Fruit fly (Drosophila melanogaster) whole organism, embryonic: Measurements from ENCODE around the gene Fbxl4.

ENCODE experiments used
- Aef1 ChIP-seq: fragments of 200-800 bp; sonication (Bioruptor generic); IDR thresholded peaks from 3 replicates; pipeline ENCODE4 v1.3.6; 2022; ENCODE audit warnings: missing biosample characterization, missing genetic modification characterization
- CG10462 ChIP-seq: fragments of 200-800 bp; sonication (Bioruptor generic); optimal IDR thresholded peaks from 2 replicates; lab custom pipeline; 2016; ENCODE audit warnings: missing biosample characterization, missing genetic modification characterization
- CG10565 ChIP-seq: fragments of 200-800 bp; sonication (Bioruptor generic); optimal IDR thresholded peaks from 3 replicates; lab custom pipeline; 2016; ENCODE audit warnings: missing biosample characterization, mild to moderate bottlenecking, missing genetic modification characterization
- CG10959 ChIP-seq: fragments of 200-800 bp; sonication (Bioruptor generic); IDR thresholded peaks from 2 replicates; pipeline ENCODE4 v1.3.6; 2022; ENCODE audit warnings: missing biosample characterization, missing genetic modification characterization
- CG12155 ChIP-seq: fragments of 200-800 bp; sonication (Bioruptor generic); optimal IDR thresholded peaks from 3 replicates; lab custom pipeline; 2016; ENCODE audit warnings: missing biosample characterization, missing genetic modification characterization
- CG1233 ChIP-seq: fragments of 200-800 bp; sonication (Bioruptor generic); optimal IDR thresholded peaks from 4 replicates; lab custom pipeline; 2018; ENCODE audit warnings: missing biosample characterization, mild to moderate bottlenecking, missing genetic modification characterization
- CG13296 ChIP-seq: fragments of 200-800 bp; sonication (Bioruptor generic); optimal IDR thresholded peaks from 3 replicates; lab custom pipeline; 2018; ENCODE audit warnings: missing biosample characterization, mild to moderate bottlenecking, missing genetic modification characterization
- CG14050 ChIP-seq: fragments of 200-800 bp; sonication (Bioruptor generic); IDR thresholded peaks from 3 replicates; pipeline ENCODE4 v1.3.6; 2022; ENCODE audit warnings: missing biosample characterization, missing genetic modification characterization
- CG15073 ChIP-seq: fragments of 200-800 bp; sonication (Bioruptor generic); optimal IDR thresholded peaks from 2 replicates; lab custom pipeline; 2016; ENCODE audit warnings: missing biosample characterization, missing genetic modification characterization
- CG15601 ChIP-seq: fragments of 200-800 bp; sonication (Bioruptor generic); optimal IDR thresholded peaks from 3 replicates; lab custom pipeline; 2019; ENCODE audit warnings: missing biosample characterization, mild to moderate bottlenecking, missing genetic modification characterization, moderate library complexity
- CG1603 ChIP-seq: fragments of 200-800 bp; sonication (Bioruptor generic); optimal IDR thresholded peaks from 2 replicates; lab custom pipeline; 2019; ENCODE audit warnings: missing biosample characterization, mild to moderate bottlenecking, missing genetic modification characterization, moderate library complexity
- CG18764 ChIP-seq: fragments of 200-800 bp; sonication (Bioruptor generic); optimal IDR thresholded peaks from 3 replicates; lab custom pipeline; 2016; ENCODE audit warnings: missing biosample characterization, missing genetic modification characterization
- CG2129 ChIP-seq: fragments of 200-800 bp; sonication (Bioruptor generic); IDR thresholded peaks from 2 replicates; pipeline ENCODE4 v1.3.6; 2022; ENCODE audit warnings: missing biosample characterization, missing genetic modification characterization; ENCODE audit not compliant: partially characterized antibody
- CG2199 ChIP-seq: fragments of 200-800 bp; sonication (Bioruptor generic); IDR thresholded peaks from 3 replicates; pipeline ENCODE4 v1.3.6; 2022; ENCODE audit warnings: missing biosample characterization, missing genetic modification characterization
- CG2712 ChIP-seq: fragments of 200-800 bp; optimal IDR thresholded peaks from 3 replicates; lab custom pipeline; 2019; ENCODE audit warnings: missing biosample characterization, mild to moderate bottlenecking, missing genetic modification characterization, moderate library complexity
- CG2875 ChIP-seq: fragments of 200-800 bp; sonication (Bioruptor generic); optimal IDR thresholded peaks from 2 replicates; lab custom pipeline; 2017; ENCODE audit warnings: missing biosample characterization, mild to moderate bottlenecking, missing genetic modification characterization, missing genetic modification reagents
- CG4360 ChIP-seq: fragments of 200-800 bp; sonication (Bioruptor generic); IDR thresholded peaks from 2 replicates; pipeline ENCODE4 v1.3.6; 2022; ENCODE audit warnings: missing biosample characterization, missing genetic modification characterization
- CG7928 ChIP-seq: fragments of 200-800 bp; sonication (Bioruptor generic); optimal IDR thresholded peaks from 2 replicates; lab custom pipeline; 2017; ENCODE audit warnings: missing biosample characterization, mild to moderate bottlenecking, missing genetic modification characterization
- CG8944 ChIP-seq: fragments of 200-800 bp; sonication (Bioruptor generic); optimal IDR thresholded peaks from 3 replicates; lab custom pipeline; 2016; ENCODE audit warnings: missing biosample characterization, missing genetic modification characterization
- E2f2 ChIP-seq: fragments of 200-800 bp; sonication (Bioruptor generic); IDR thresholded peaks from 2 replicates; pipeline ENCODE4 v1.3.6; 2022; ENCODE audit warnings: missing biosample characterization, missing genetic modification characterization
- HLH4C ChIP-seq: fragments of 200-800 bp; sonication (Bioruptor generic); IDR thresholded peaks from 3 replicates; pipeline ENCODE4 v1.3.6; 2022; ENCODE audit warnings: missing biosample characterization, missing genetic modification characterization; ENCODE audit not compliant: partially characterized antibody
- Kr ChIP-seq: fragments of 200-800 bp; sonication (Bioruptor generic); optimal IDR thresholded peaks from 2 replicates; lab custom pipeline; 2017; ENCODE audit warnings: missing biosample characterization, mild to moderate bottlenecking, missing genetic modification characterization
- MESR4 ChIP-seq: fragments of 200-800 bp; sonication (Bioruptor generic); optimal IDR thresholded peaks from 2 replicates; lab custom pipeline; 2018; ENCODE audit warnings: missing biosample characterization, mild to moderate bottlenecking, missing genetic modification characterization, moderate library complexity
- NC2α ChIP-seq: fragments of 200-800 bp; sonication (Bioruptor generic); optimal IDR thresholded peaks from 2 replicates; lab custom pipeline; 2016; ENCODE audit warnings: missing biosample characterization, missing genetic modification characterization
- NK7.1 ChIP-seq: fragments of 200-800 bp; sonication (Bioruptor generic); optimal IDR thresholded peaks from 3 replicates; lab custom pipeline; 2016; ENCODE audit warnings: missing biosample characterization, missing genetic modification characterization
- Nf-YC ChIP-seq: fragments of 200-800 bp; optimal IDR thresholded peaks from 3 replicates; lab custom pipeline; 2019; ENCODE audit warnings: missing biosample characterization, mild to moderate bottlenecking, missing genetic modification characterization, moderate library complexity
- Oli ChIP-seq: fragments of 200-800 bp; sonication (Bioruptor generic); optimal IDR thresholded peaks from 2 replicates; lab custom pipeline; 2018; ENCODE audit warnings: missing biosample characterization, mild to moderate bottlenecking, missing genetic modification characterization, moderate library complexity
- Sin3A ChIP-seq: fragments of >200 bp; optimal IDR thresholded peaks from 2 replicates; lab custom pipeline; 2018
- Trl ChIP-seq, 3 experiments: fragments of >200 bp in 2 of 3; fragments of 200-800 bp in 1 of 3; sonication (Bioruptor generic) in 1 of 3; optimal IDR thresholded peaks; 2 replicates in 1 of 3; 3 replicates in 2 of 3; lab custom pipeline; 2016 to 2017; ENCODE audit warnings: missing biosample characterization in 1 of 3, missing genetic modification characterization in 1 of 3
- ab ChIP-seq: fragments of 200-800 bp; sonication (Bioruptor generic); optimal IDR thresholded peaks from 2 replicates; lab custom pipeline; 2016; ENCODE audit warnings: missing biosample characterization, missing genetic modification characterization
- ac ChIP-seq: fragments of 200-800 bp; sonication (Bioruptor generic); optimal IDR thresholded peaks from 3 replicates; lab custom pipeline; 2017; ENCODE audit warnings: missing biosample characterization, mild to moderate bottlenecking, missing genetic modification characterization
- ato ChIP-seq: fragments of 200-800 bp; sonication (Bioruptor generic); IDR thresholded peaks from 2 replicates; pipeline ENCODE4 v1.3.6; 2022; ENCODE audit warnings: missing biosample characterization, missing genetic modification characterization; ENCODE audit not compliant: partially characterized antibody
- bcd ChIP-seq: fragments of 200-800 bp; sonication (Bioruptor generic); optimal IDR thresholded peaks from 2 replicates; lab custom pipeline; 2017; ENCODE audit warnings: missing biosample characterization, mild to moderate bottlenecking, missing genetic modification characterization
- bsh ChIP-seq, 2 experiments: fragments of 200-800 bp; sonication (Bioruptor generic); optimal IDR thresholded peaks; 2 replicates each; lab custom pipeline; 2017 to 2018; ENCODE audit warnings: mild to moderate bottlenecking in 2 of 2, missing biosample characterization in 2 of 2, missing genetic modification characterization in 2 of 2, moderate library complexity in 1 of 2
- cad ChIP-seq: fragments of >200 bp; optimal IDR thresholded peaks from 2 replicates; lab custom pipeline; 2017; ENCODE audit warnings: missing biosample characterization, missing genetic modification characterization
- dmrt11E ChIP-seq: fragments of 200-800 bp; sonication (Bioruptor generic); optimal IDR thresholded peaks from 3 replicates; lab custom pipeline; 2018; ENCODE audit warnings: missing biosample characterization, mild to moderate bottlenecking, missing genetic modification characterization, moderate library complexity
- grau ChIP-seq: fragments of 200-800 bp; optimal IDR thresholded peaks from 3 replicates; lab custom pipeline; 2019; ENCODE audit warnings: missing biosample characterization, mild to moderate bottlenecking, missing genetic modification characterization, moderate library complexity
- gsb ChIP-seq: fragments of 200-800 bp; sonication (Bioruptor generic); IDR thresholded peaks from 2 replicates; pipeline ENCODE4 v1.3.6; 2022; ENCODE audit warnings: missing biosample characterization, missing genetic modification characterization
- h ChIP-seq: fragments of >200 bp; optimal IDR thresholded peaks from 2 replicates; lab custom pipeline; 2017
- hkb ChIP-seq, 2 experiments: fragments of 200-800 bp in 1 of 2; fragments of >200 bp in 1 of 2; sonication (Bioruptor generic) in 1 of 2; IDR thresholded peaks in 1 of 2; optimal IDR thresholded peaks in 1 of 2; 2 replicates each; pipeline versions ENCODE4 v1.3.6 to Lab custom; 2017 to 2022; ENCODE audit warnings: missing biosample characterization in 1 of 2, missing genetic modification characterization in 1 of 2
- kah ChIP-seq: fragments of 200-800 bp; sonication (Bioruptor generic); optimal IDR thresholded peaks from 2 replicates; lab custom pipeline; 2018; ENCODE audit warnings: missing biosample characterization, mild to moderate bottlenecking, missing genetic modification characterization
- nerfin-1 ChIP-seq: fragments of 200-800 bp; sonication (Bioruptor generic); optimal IDR thresholded peaks from 3 replicates; lab custom pipeline; 2019; ENCODE audit warnings: missing biosample characterization, mild to moderate bottlenecking, missing genetic modification characterization, moderate library complexity
- pho ChIP-seq: fragments of 200-800 bp; sonication (Bioruptor generic); optimal IDR thresholded peaks from 2 replicates; lab custom pipeline; 2016; ENCODE audit warnings: missing biosample characterization, missing genetic modification characterization
- row ChIP-seq: fragments of 200-800 bp; sonication (Bioruptor generic); IDR thresholded peaks from 3 replicates; pipeline ENCODE4 v1.3.6; 2022; ENCODE audit warnings: missing biosample characterization, missing genetic modification characterization
- salm ChIP-seq: fragments of 200-800 bp; sonication (Bioruptor generic); optimal IDR thresholded peaks from 2 replicates; lab custom pipeline; 2018; ENCODE audit warnings: missing biosample characterization, mild to moderate bottlenecking, missing genetic modification characterization
- sens ChIP-seq: fragments of 200-800 bp; sonication (Bioruptor generic); peaks from one replicate; lab custom pipeline; 2016; ENCODE audit warnings: missing biosample characterization, missing genetic modification characterization
- so ChIP-seq: fragments of 200-800 bp; sonication (Bioruptor generic); IDR thresholded peaks from 3 replicates; pipeline ENCODE4 v1.3.6; 2022; ENCODE audit warnings: missing biosample characterization, missing genetic modification characterization
- tap ChIP-seq: fragments of 200-800 bp; optimal IDR thresholded peaks from 3 replicates; lab custom pipeline; 2019; ENCODE audit warnings: missing biosample characterization, mild to moderate bottlenecking, missing genetic modification characterization, moderate library complexity
- unpg ChIP-seq: fragments of 200-800 bp; sonication (Bioruptor generic); optimal IDR thresholded peaks from 3 replicates; lab custom pipeline; 2018; ENCODE audit warnings: missing biosample characterization, mild to moderate bottlenecking, missing genetic modification characterization, moderate library complexity
- wor ChIP-seq: fragments of 200-800 bp; sonication (Bioruptor generic); IDR thresholded peaks from 2 replicates; pipeline ENCODE4 v1.3.6; 2022; ENCODE audit warnings: missing biosample characterization, missing genetic modification characterization
- yki ChIP-seq: fragments of >200 bp; optimal IDR thresholded peaks from 3 replicates; lab custom pipeline; 2018

The Fbxl4 gene

dm6 chrX:14218045-14218483, 19.7 kb downstream of the Fbxl4 start (continued):
- TF ChIP-seq grau (tag; lab: Kevin White, UChicago), result peak; percentile 89
- no peak for TF ChIP-seq cad (GFP tag; lab: Kevin White, UChicago)
- peak; percentile 28 for TF ChIP-seq CG10565 (GFP tag; lab: Kevin White, UChicago)
- peak; percentile 84 for TF ChIP-seq CG13296 (GFP tag; lab: Kevin White, UChicago)
- peak; percentile 84 for TF ChIP-seq Aef1 (GFP tag; lab: Robert Waterston, UW)
- TF ChIP-seq ato (GFP tag; lab: Robert Waterston, UW), result no peak
- no peak for TF ChIP-seq Kr (GFP tag; lab: Kevin White, UChicago)
- TF ChIP-seq pho, result peak; percentile 45
- TF ChIP-seq CG10959, result peak; percentile 76
- TF ChIP-seq CG2129 (GFP tag; lab: Robert Waterston, UW), result no peak
- peak; percentile 90 for TF ChIP-seq so (GFP tag; lab: Robert Waterston, UW)
- no peak for TF ChIP-seq hkb (optimal IDR thresholded peaks at IDR 0.05; lab: Kevin White, UChicago)
- TF ChIP-seq hkb (GFP tag; IDR thresholded peaks at IDR 0.05; lab: Robert Waterston, UW), result peak; percentile 93
- TF ChIP-seq CG2199 (GFP tag; lab: Robert Waterston, UW), result peak; percentile 50; the same call in 1 of the 3 replicates
- peak; percentile 41 for TF ChIP-seq CG7928 (GFP tag; lab: Kevin White, UChicago)
- peak; percentile 86 for TF ChIP-seq salm (tag; lab: Kevin White, UChicago)
- peak; percentile 61 for TF ChIP-seq E2f2 (GFP tag; lab: Robert Waterston, UW)
- peak; percentile 36 for TF ChIP-seq CG15073 (GFP tag; lab: Kevin White, UChicago)
- TF ChIP-seq NC2α (GFP tag; lab: Kevin White, UChicago), result no peak
- TF ChIP-seq HLH4C (GFP tag; lab: Robert Waterston, UW), result no peak
- peak; percentile 87 for TF ChIP-seq dmrt11E (tag; lab: Kevin White, UChicago)
- TF ChIP-seq CG2875 (GFP tag; lab: Kevin White, UChicago), result peak; percentile 75
- TF ChIP-seq CG18764 (GFP tag; lab: Kevin White, UChicago), result peak; percentile 73
- peak; percentile 92 for TF ChIP-seq CG2712 (tag; lab: Kevin White, UChicago)
- TF ChIP-seq nerfin-1 (tag; lab: Kevin White, UChicago), result peak; percentile 75
- TF ChIP-seq tap, result peak; percentile 86
- TF ChIP-seq CG10462 (GFP tag; lab: Kevin White, UChicago), result peak; percentile 80
- peak; percentile 88 for TF ChIP-seq Oli
- peak; percentile 70 to 76 for TF ChIP-seq Trl (optimal IDR thresholded peaks at IDR 0.05; lab: Kevin White, UChicago)
- peak; percentile 37 for TF ChIP-seq Trl (GFP tag; optimal IDR thresholded peaks at IDR 0.05; lab: Kevin White, UChicago)
- peak; percentile 61 for TF ChIP-seq Nf-YC (tag; lab: Kevin White, UChicago)
- TF ChIP-seq CG14050, result peak; percentile 79
- TF ChIP-seq ab (GFP tag; lab: Kevin White, UChicago), result peak; percentile 10
- TF ChIP-seq yki (lab: Kevin White, UChicago), result no peak
- TF ChIP-seq wor (GFP tag; lab: Robert Waterston, UW), result peak; percentile 74
- peak; percentile 89 for TF ChIP-seq row (GFP tag; lab: Robert Waterston, UW)
- TF ChIP-seq sens (GFP tag; lab: Kevin White, UChicago), result peak; percentile 93
- TF ChIP-seq CG1233, result peak; percentile 83
- TF ChIP-seq ac, result peak; percentile 51
- TF ChIP-seq CG1603 (tag; lab: Kevin White, UChicago), result peak; percentile 28
- peak; percentile 15 for TF ChIP-seq NK7.1 (GFP tag; lab: Kevin White, UChicago)
- TF ChIP-seq h (lab: Kevin White, UChicago), result no peak
- TF ChIP-seq CG8944 (GFP tag; lab: Kevin White, UChicago), result peak; percentile 58
- TF ChIP-seq kah (GFP tag; lab: Kevin White, UChicago), result peak; percentile 62
- TF ChIP-seq CG12155, result peak; percentile 88
- TF ChIP-seq bsh (GFP tag; optimal IDR thresholded peaks at IDR 0.05; lab: Kevin White, UChicago), result peak; percentile 85 to 94
- 0 out of 2 replicates have a peak, but pooled peaks have one; percentile 27 for TF ChIP-seq CG4360
- TF ChIP-seq CG15601 (tag; lab: Kevin White, UChicago), result peak; percentile 83
- peak; percentile 94 for TF ChIP-seq unpg (GFP tag; lab: Kevin White, UChicago)
- TF ChIP-seq bcd (GFP tag; lab: Kevin White, UChicago), result peak; percentile 87
- peak; percentile 74 for TF ChIP-seq gsb (GFP tag; lab: Robert Waterston, UW)
- TF ChIP-seq MESR4 (GFP tag; lab: Kevin White, UChicago), result no peak
- TF ChIP-seq Sin3A (lab: Kevin White, UChicago), result no peak
